Fruit fly (Drosophila melanogaster) whole organism, pupa: ENCODE measurements around the gene w-cup.
A peak's percentile ranks its signal among the peaks of the same experiment; 100 is the strongest.

Experiments
- CG10348 ChIP-seq: fragments of 200-800 bp; sonication (Bioruptor generic); IDR thresholded peaks from 2 replicates; pipeline ENCODE4 v1.3.6; 2022; ENCODE audit warnings: missing biosample characterization, missing genetic modification characterization
- CG12605 ChIP-seq: fragments of 200-800 bp; sonication (Bioruptor generic); IDR thresholded peaks from 2 replicates; pipeline ENCODE4 v1.3.6; 2022; ENCODE audit warnings: missing biosample characterization, missing genetic modification characterization
- CG13204 ChIP-seq: fragments of 200-800 bp; sonication (Bioruptor generic); optimal IDR thresholded peaks from 2 replicates; lab custom pipeline; 2018; ENCODE audit warnings: missing biosample characterization, mild to moderate bottlenecking, missing genetic modification characterization, moderate library complexity
- CG14655 ChIP-seq: fragments of 200-800 bp; sonication (Bioruptor generic); optimal IDR thresholded peaks from 3 replicates; lab custom pipeline; 2017; ENCODE audit warnings: mild to moderate bottlenecking, missing biosample characterization, missing genetic modification reagents, missing genetic modification characterization
- CG15710 ChIP-seq: fragments of 200-800 bp; sonication (Bioruptor generic); optimal IDR thresholded peaks from 2 replicates; lab custom pipeline; 2018; ENCODE audit warnings: missing biosample characterization, mild to moderate bottlenecking, missing genetic modification characterization, moderate library complexity
- CG17806 ChIP-seq: fragments of 200-800 bp; sonication (Bioruptor generic); optimal IDR thresholded peaks from 2 replicates; lab custom pipeline; 2018; ENCODE audit warnings: missing biosample characterization, mild to moderate bottlenecking, missing genetic modification characterization, moderate library complexity
- CG32121 ChIP-seq: fragments of 200-800 bp; sonication (Bioruptor generic); IDR thresholded peaks from 2 replicates; pipeline ENCODE4 v1.3.6; 2022; ENCODE audit warnings: missing biosample characterization, missing genetic modification characterization
- CG34367 ChIP-seq: fragments of 200-800 bp; sonication (Bioruptor generic); optimal IDR thresholded peaks from 2 replicates; lab custom pipeline; 2018; ENCODE audit warnings: missing biosample characterization, mild to moderate bottlenecking, missing genetic modification characterization
- CG4496 ChIP-seq: fragments of 200-800 bp; sonication (Bioruptor generic); IDR thresholded peaks from 3 replicates; pipeline ENCODE4 v1.3.6; 2022; ENCODE audit warnings: missing biosample characterization, missing genetic modification characterization
- CG8159 ChIP-seq: fragments of 200-800 bp; sonication (Bioruptor generic); optimal IDR thresholded peaks from 3 replicates; lab custom pipeline; 2018; ENCODE audit warnings: missing biosample characterization, mild to moderate bottlenecking, missing genetic modification characterization, moderate library complexity
- CG8301 ChIP-seq: fragments of 200-800 bp; sonication (Bioruptor generic); optimal IDR thresholded peaks from 2 replicates; lab custom pipeline; 2018; ENCODE audit warnings: missing biosample characterization, mild to moderate bottlenecking, missing genetic modification characterization
- CG9948 ChIP-seq: fragments of 200-800 bp; sonication (Bioruptor generic); optimal IDR thresholded peaks from 2 replicates; lab custom pipeline; 2018; ENCODE audit warnings: missing biosample characterization, mild to moderate bottlenecking, missing genetic modification characterization, moderate library complexity
- D1 ChIP-seq: fragments of 200-800 bp; sonication (Bioruptor generic); optimal IDR thresholded peaks from 2 replicates; lab custom pipeline; 2018; ENCODE audit warnings: missing biosample characterization, mild to moderate bottlenecking, missing genetic modification characterization, moderate library complexity
- EcR ChIP-seq: fragments of 200-800 bp; sonication (Bioruptor generic); optimal IDR thresholded peaks from 3 replicates; lab custom pipeline; 2019; ENCODE audit warnings: missing biosample characterization, missing genetic modification characterization, mild to moderate bottlenecking, moderate library complexity, missing genetic modification reagents
- Ets98B ChIP-seq: fragments of 200-800 bp; sonication (Bioruptor generic); IDR thresholded peaks from 2 replicates; pipeline ENCODE4 v1.3.6; 2022; ENCODE audit warnings: missing biosample characterization, missing genetic modification characterization
- Pif1A ChIP-seq: fragments of 200-800 bp; sonication (Bioruptor generic); optimal IDR thresholded peaks from 3 replicates; lab custom pipeline; 2016; ENCODE audit warnings: missing biosample characterization, missing genetic modification characterization
- Pif1B ChIP-seq: fragments of 200-800 bp; sonication (Bioruptor generic); optimal IDR thresholded peaks from 3 replicates; lab custom pipeline; 2016; ENCODE audit warnings: missing biosample characterization, missing genetic modification characterization
- Snoo ChIP-seq: fragments of 200-800 bp; sonication (Bioruptor generic); optimal IDR thresholded peaks from 3 replicates; lab custom pipeline; 2017; ENCODE audit warnings: missing biosample characterization, mild to moderate bottlenecking, missing genetic modification characterization, inconsistent platforms
- fd96Ca ChIP-seq: fragments of 200-800 bp; sonication (Bioruptor generic); IDR thresholded peaks from 3 replicates; pipeline ENCODE4 v1.3.6; 2022; ENCODE audit warnings: missing biosample characterization, missing genetic modification characterization
- gl ChIP-seq: fragments of 200-800 bp; sonication (Bioruptor generic); optimal IDR thresholded peaks from 2 replicates; lab custom pipeline; 2018; ENCODE audit warnings: missing biosample characterization, mild to moderate bottlenecking, missing genetic modification characterization
- rn ChIP-seq: fragments of 200-800 bp; sonication (Bioruptor generic); IDR thresholded peaks from 2 replicates; pipeline ENCODE4 v1.3.6; 2022; ENCODE audit warnings: missing biosample characterization, missing genetic modification characterization

Gene w-cup

dm6 chr2L:10613104-10613503, 35.5 kb upstream of the w-cup start:
- TF ChIP-seq gl (tag; lab: Kevin White, UChicago) (no peak), CG4496 (GFP tag; lab: Robert Waterston, UW) (peak; percentile 31; the same call in 1 of the 3 replicates)

- TF ChIP-seq CG15710 (tag; lab: Kevin White, UChicago) (no peak), CG8159 (tag; lab: Kevin White, UChicago) (no peak), CG34367 (tag; lab: Kevin White, UChicago) (no peak), fd96Ca (no peak), CG12605 (GFP tag; lab: Robert Waterston, UW) (no peak), Snoo (tag; lab: Kevin White, UChicago) (no peak), CG4496 (GFP tag; lab: Robert Waterston, UW) (no peak), CG13204 (no peak), D1 (tag; lab: Kevin White, UChicago) (no peak), CG8301 (no peak), Pif1A (GFP tag; lab: Kevin White, UChicago) (no peak), CG32121 (GFP tag; lab: Robert Waterston, UW) (no peak), gl (tag; lab: Kevin White, UChicago) (no peak)
These were observed 31.2 kb upstream of the w-cup start for dm6 chr2L:10608662-10609262.

DNA sequence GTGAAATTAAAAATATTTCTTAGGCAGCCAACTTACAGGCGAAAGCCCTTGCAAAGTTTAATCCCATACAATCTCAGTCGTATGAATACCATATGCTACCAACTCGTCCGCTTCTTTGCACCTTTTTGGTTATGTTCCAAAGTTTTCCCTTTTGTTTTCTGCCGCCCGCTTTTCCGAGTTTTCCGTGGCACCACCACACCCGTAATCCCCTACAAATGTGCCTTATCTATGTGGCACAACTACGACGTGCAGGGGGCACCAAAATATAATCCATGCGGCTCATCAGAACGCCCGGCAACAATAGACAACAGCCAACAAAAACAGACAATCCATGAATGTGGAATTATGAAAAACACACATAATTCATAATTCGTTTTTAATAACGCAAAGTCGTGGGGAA, 30.1 kb upstream of the w-cup start:
- TF ChIP-seq D1 (tag; lab: Kevin White, UChicago) (no peak), CG13204 (no peak), CG32121 (GFP tag; lab: Robert Waterston, UW) (no peak), Snoo (tag; lab: Kevin White, UChicago) (no peak)

- no peak for TF ChIP-seq CG8301
- no peak for TF ChIP-seq rn (GFP tag; lab: Robert Waterston, UW)
- TF ChIP-seq gl (tag; lab: Kevin White, UChicago): no peak
- no peak for TF ChIP-seq CG12605 (GFP tag; lab: Robert Waterston, UW)
- no peak for TF ChIP-seq CG32121 (GFP tag; lab: Robert Waterston, UW)
- TF ChIP-seq CG14655 (GFP tag; lab: Kevin White, UChicago): no peak
- TF ChIP-seq Ets98B (GFP tag; lab: Robert Waterston, UW): no peak
- no peak for TF ChIP-seq Pif1B (GFP tag; lab: Kevin White, UChicago)
- TF ChIP-seq CG10348 (GFP tag; lab: Robert Waterston, UW): no peak
- TF ChIP-seq EcR (GFP tag; lab: Kevin White, UChicago): no peak
These were observed 26.0 kb upstream of the w-cup start for dm6 chr2L:10603604-10604003.

DNA sequence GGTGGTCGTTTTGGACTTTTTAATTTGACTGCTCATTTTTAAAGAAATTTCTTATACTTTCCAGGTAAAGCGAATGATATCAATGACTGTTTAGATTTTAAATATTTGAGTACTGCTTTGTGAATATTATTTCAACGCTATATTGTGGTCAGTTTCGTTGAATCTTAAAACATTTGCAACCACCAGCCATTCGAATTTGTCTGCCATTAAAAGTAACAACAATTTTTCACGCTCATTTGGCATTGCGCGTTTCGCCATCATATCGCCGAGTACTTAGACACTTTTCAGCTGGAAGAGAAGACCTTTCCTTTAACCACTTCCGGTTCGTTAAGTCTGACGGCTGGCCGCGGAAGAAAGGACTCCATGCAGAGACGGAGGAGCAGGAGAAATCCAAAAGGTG, 4.0 kb upstream of the w-cup start, which contains the start of gene CG34161:
Gene CG34161 (minus strand): TSS at position 101 of the 400 bp plus-strand sequence.
- TF ChIP-seq CG8159 (tag; lab: Kevin White, UChicago) (no peak), CG10348 (GFP tag; lab: Robert Waterston, UW) (no peak), CG8301 (no peak)

dm6 chr2L:10579453-10579852, 1.9 kb upstream of the w-cup start, which contains the start of gene CG34160:
Gene CG34160, plus strand, starts transcription at chr2L:10579753.
- no peak for TF ChIP-seq D1 (tag; lab: Kevin White, UChicago)
- no peak for TF ChIP-seq CG32121 (GFP tag; lab: Robert Waterston, UW)
- TF ChIP-seq EcR (GFP tag; lab: Kevin White, UChicago): no peak
- TF ChIP-seq CG34367 (tag; lab: Kevin White, UChicago): no peak
- no peak for TF ChIP-seq CG4496 (GFP tag; lab: Robert Waterston, UW)
- no peak for TF ChIP-seq CG8159 (tag; lab: Kevin White, UChicago)
- no peak for TF ChIP-seq CG9948 (tag; lab: Kevin White, UChicago)
- TF ChIP-seq CG8301: no peak

DNA sequence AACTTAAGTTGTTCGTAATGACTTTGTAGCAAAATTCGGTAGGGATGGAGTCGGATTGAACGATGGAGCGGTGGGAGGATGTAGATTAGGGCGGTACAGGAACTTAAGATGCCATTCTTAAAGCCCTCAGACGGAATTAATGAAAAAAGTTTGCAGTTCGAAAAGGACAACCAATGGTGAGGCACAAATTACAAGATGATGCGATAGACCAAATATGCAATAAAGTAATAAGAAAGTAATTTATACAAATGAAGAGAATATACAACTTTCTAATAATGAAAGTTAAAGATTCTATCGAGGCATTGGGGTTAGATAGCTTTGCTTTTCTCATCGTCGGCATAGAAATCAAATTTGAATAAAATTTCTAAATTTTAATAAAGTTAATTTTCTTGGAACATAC, 10.6 kb downstream of the w-cup start, which contains the start of gene CG6138:
Gene CG6138 (plus strand): TSS at position 301 of the 400 bp plus-strand sequence.
- TF ChIP-seq EcR (GFP tag; lab: Kevin White, UChicago) (no peak), D1 (tag; lab: Kevin White, UChicago) (no peak), CG10348 (GFP tag; lab: Robert Waterston, UW) (no peak), CG12605 (GFP tag; lab: Robert Waterston, UW) (no peak), CG34367 (tag; lab: Kevin White, UChicago) (no peak), Pif1A (GFP tag; lab: Kevin White, UChicago) (no peak), rn (GFP tag; lab: Robert Waterston, UW) (no peak)

DNA sequence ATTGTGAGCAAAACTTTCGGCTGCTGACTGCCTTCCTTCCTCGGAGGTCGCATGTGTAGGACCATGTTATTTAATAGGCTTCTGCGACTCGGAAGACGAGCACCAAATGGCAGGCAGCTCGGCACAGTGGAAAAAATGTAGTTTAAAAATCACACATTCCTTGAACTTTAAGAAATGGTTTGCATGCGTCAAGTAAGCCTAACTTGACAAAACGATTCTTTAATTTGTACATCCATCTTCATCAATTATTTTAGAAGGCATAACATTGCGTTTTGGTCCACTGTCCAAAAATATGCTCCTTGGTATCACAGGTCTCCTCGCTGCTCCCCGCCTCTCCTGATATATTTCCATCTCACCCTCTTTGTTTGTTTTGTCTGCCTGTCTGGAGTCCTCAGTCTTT, 11.9 kb downstream of the w-cup start:
- no peak for TF ChIP-seq CG10348 (GFP tag; lab: Robert Waterston, UW)
- TF ChIP-seq CG13204: no peak
- TF ChIP-seq CG9948 (tag; lab: Kevin White, UChicago): peak; percentile 18
- TF ChIP-seq rn (GFP tag; lab: Robert Waterston, UW): no peak
- no peak for TF ChIP-seq CG32121 (GFP tag; lab: Robert Waterston, UW)
- TF ChIP-seq CG8301: no peak
- peak; percentile 60 for TF ChIP-seq CG8159 (tag; lab: Kevin White, UChicago)
- TF ChIP-seq Ets98B (GFP tag; lab: Robert Waterston, UW): no peak
- peak; percentile 9 for TF ChIP-seq Pif1A (GFP tag; lab: Kevin White, UChicago)
- no peak for TF ChIP-seq CG12605 (GFP tag; lab: Robert Waterston, UW)
- peak; percentile 0 for TF ChIP-seq gl (tag; lab: Kevin White, UChicago)
- no peak for TF ChIP-seq CG4496 (GFP tag; lab: Robert Waterston, UW)
- peak; percentile 43 for TF ChIP-seq CG15710 (tag; lab: Kevin White, UChicago)
- peak; percentile 21 for TF ChIP-seq Snoo (tag; lab: Kevin White, UChicago)
- TF ChIP-seq EcR (GFP tag; lab: Kevin White, UChicago): no peak
- peak; percentile 31 for TF ChIP-seq CG17806
- no peak for TF ChIP-seq D1 (tag; lab: Kevin White, UChicago)
- no peak for TF ChIP-seq fd96Ca
- TF ChIP-seq Pif1B (GFP tag; lab: Kevin White, UChicago): peak; percentile 0
- peak; percentile 3 for TF ChIP-seq CG14655 (GFP tag; lab: Kevin White, UChicago)
- peak; percentile 24 for TF ChIP-seq CG34367 (tag; lab: Kevin White, UChicago)
